Fruit fly (Drosophila melanogaster): ENCODE measurements around the gene Invadolysin.

Gene Invadolysin

DNA sequence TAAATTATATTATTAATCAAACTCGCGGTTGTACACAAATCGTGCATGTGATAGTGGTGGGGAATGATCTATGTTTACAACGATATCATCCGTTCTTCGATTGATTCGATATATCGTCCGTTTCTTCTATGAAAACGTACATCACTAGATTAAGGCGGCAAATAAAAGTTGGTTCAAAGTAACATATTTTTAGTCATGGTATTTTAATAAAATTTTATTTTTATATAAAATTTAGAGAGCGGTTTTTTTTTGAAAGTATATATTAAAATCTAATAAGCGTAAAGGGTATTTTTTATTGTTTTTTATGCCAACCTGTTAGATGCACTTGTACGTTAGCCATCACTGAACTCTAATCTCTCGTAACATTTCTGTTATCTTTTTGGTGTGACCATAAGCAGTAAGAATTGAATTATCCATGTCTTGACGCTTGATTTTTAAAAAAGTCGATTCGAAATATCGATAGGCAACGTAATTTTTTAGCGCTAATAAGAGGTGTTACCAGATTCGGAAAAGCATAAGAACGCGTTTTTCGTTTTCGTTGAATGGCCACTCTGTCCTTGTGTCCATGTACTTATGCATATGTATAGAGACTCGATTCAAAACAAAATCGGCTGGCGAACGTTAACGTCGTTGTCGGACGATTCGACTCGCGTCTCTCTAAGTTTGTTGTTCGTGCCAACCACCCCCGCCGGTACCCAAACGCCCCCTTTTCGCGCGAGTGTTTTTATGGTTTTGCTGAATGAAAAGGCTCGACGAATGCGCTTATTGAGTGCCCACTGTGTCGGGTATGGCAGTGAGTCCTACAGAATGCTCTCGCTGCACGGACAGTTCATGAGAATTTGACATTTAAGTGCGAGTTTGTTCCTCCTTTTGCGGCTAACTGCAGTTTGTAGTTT, at the start of gene Invadolysin, which contains the start of gene TAF1B:
Invadolysin (plus strand) TSS at position 566 of the 896 bp plus-strand sequence.
TAF1B (minus strand) TSS at position 82 of the 896 bp plus-strand sequence.
- no peak for TF ChIP-seq CG8478 (optimal IDR thresholded peaks at IDR 0.05)
- TF ChIP-seq psq (optimal IDR thresholded peaks at IDR 0.05), result no peak
- TF ChIP-seq Dll (optimal IDR thresholded peaks at IDR 0.05), result no peak
- TF ChIP-seq EcR (GFP tag; optimal IDR thresholded peaks at IDR 0.05), result no peak
- TF ChIP-seq pan (optimal IDR thresholded peaks at IDR 0.05), result no peak
- no peak for TF ChIP-seq usp (GFP tag; optimal IDR thresholded peaks at IDR 0.05)

- TF ChIP-seq EcR (GFP tag; optimal IDR thresholded peaks at IDR 0.05) (no peak), Dll (optimal IDR thresholded peaks at IDR 0.05) (no peak), pan (optimal IDR thresholded peaks at IDR 0.05) (no peak), usp (GFP tag; optimal IDR thresholded peaks at IDR 0.05) (no peak), CG8478 (optimal IDR thresholded peaks at IDR 0.05) (no peak), psq (optimal IDR thresholded peaks at IDR 0.05) (no peak)
These were observed 49.4 kb upstream of the Invadolysin start for dm6 chr3R:10095052-10095451.

- TF ChIP-seq Dll (optimal IDR thresholded peaks at IDR 0.05) (no peak), psq (optimal IDR thresholded peaks at IDR 0.05) (no peak), CG8478 (optimal IDR thresholded peaks at IDR 0.05) (no peak), usp (GFP tag; optimal IDR thresholded peaks at IDR 0.05) (no peak), pan (optimal IDR thresholded peaks at IDR 0.05) (no peak), EcR (GFP tag; optimal IDR thresholded peaks at IDR 0.05) (no peak)
These were observed 48.7 kb upstream of the Invadolysin start for dm6 chr3R:10095765-10096164.

DNA sequence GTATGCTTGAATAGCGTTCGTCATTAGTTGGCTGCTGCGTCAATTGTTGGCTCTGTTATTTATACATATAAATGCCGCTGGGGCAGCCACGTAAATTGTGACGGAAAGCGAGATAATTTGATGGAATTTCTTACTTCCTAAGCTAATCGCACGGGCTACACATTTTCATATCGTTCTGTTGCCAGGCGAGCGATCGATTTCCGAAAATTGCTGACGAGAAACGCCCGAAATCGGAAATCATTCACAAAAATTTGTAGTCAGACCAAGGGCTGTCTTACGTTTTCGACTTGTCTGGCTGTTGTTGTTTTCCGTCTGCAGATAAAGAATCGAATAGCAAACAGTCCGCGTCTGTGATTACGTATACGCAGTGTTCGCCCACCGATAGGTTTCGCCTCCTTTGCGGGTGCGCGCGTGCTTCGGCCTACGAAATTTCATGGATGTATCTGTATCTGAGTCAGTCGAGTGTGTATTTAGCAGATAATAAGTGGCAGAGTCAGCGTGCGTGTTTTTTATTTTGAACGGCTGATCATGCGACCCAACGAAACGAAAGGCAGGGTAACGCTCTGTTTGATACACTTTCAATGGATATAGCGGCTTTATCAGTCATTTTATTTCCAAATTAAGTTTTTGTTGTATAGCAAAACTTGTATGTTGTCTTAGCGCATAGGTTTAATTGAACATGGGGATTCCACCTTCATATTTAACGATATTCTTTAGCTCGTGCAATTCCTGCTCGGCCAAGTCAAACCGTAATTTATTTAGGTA, 46.8 kb upstream of the Invadolysin start:
- TF ChIP-seq usp (GFP tag; optimal IDR thresholded peaks at IDR 0.05) (no peak), CG8478 (optimal IDR thresholded peaks at IDR 0.05) (no peak), Dll (optimal IDR thresholded peaks at IDR 0.05) (no peak), EcR (GFP tag; optimal IDR thresholded peaks at IDR 0.05) (no peak), psq (optimal IDR thresholded peaks at IDR 0.05) (no peak), pan (optimal IDR thresholded peaks at IDR 0.05) (no peak)

dm6 chr3R:10098296-10098675, 46.2 kb upstream of the Invadolysin start:
- TF ChIP-seq psq (optimal IDR thresholded peaks at IDR 0.05) (no peak), EcR (GFP tag; optimal IDR thresholded peaks at IDR 0.05) (no peak), pan (optimal IDR thresholded peaks at IDR 0.05) (no peak), usp (GFP tag; optimal IDR thresholded peaks at IDR 0.05) (no peak), CG8478 (optimal IDR thresholded peaks at IDR 0.05) (no peak)

dm6 chr3R:10099401-10099848, 45.0 kb upstream of the Invadolysin start:
- TF ChIP-seq CG8478 (optimal IDR thresholded peaks at IDR 0.05) (no peak), Dll (optimal IDR thresholded peaks at IDR 0.05) (no peak), pan (optimal IDR thresholded peaks at IDR 0.05) (no peak), psq (optimal IDR thresholded peaks at IDR 0.05) (no peak), EcR (GFP tag; optimal IDR thresholded peaks at IDR 0.05) (no peak), usp (GFP tag; optimal IDR thresholded peaks at IDR 0.05) (no peak)

dm6 chr3R:10100498-10101196, 43.8 kb upstream of the Invadolysin start:
- no peak for TF ChIP-seq psq (optimal IDR thresholded peaks at IDR 0.05)
- no peak for TF ChIP-seq EcR (GFP tag; optimal IDR thresholded peaks at IDR 0.05)
- TF ChIP-seq pan (optimal IDR thresholded peaks at IDR 0.05), result no peak

- TF ChIP-seq CG8478 (optimal IDR thresholded peaks at IDR 0.05) (no peak), usp (GFP tag; optimal IDR thresholded peaks at IDR 0.05) (no peak), pan (optimal IDR thresholded peaks at IDR 0.05) (no peak)
These were observed 37.7 kb upstream of the Invadolysin start for dm6 chr3R:10106796-10107195.

DNA sequence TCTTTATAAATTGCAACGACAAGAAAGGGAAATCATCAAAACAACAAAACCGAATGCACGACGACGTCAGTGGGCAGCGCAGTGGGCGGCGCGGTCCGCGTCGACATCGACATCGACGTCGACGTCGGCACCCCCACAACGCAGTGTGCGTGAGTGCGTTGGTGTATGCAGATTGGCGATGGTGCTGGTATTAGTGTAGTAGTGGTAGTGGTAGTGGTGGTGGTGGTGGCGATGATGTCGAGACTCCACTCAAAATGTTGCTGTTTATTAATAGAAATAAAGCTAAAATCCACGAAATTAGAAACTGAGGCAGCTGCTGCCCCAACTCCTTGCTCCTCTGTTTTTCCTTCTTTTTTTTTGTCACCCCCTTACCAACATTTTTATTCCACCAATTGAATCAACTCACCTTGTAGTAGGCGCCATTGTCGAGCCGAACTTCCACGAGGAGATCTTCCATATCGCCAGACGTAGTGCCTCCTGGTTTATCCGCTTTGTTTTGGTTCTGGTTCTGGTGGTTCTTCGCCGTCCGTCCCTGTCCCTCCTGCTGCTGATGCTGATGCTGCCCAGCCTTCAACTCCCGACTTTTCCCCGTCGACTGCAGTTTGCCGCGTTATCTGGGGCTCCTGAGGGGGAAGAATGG, 36.1 kb upstream of the Invadolysin start:
- no peak for TF ChIP-seq pan (optimal IDR thresholded peaks at IDR 0.05)
- TF ChIP-seq usp (GFP tag; optimal IDR thresholded peaks at IDR 0.05), result no peak
- no peak for TF ChIP-seq psq (optimal IDR thresholded peaks at IDR 0.05)
- TF ChIP-seq CG8478 (optimal IDR thresholded peaks at IDR 0.05), result no peak
- TF ChIP-seq EcR (GFP tag; optimal IDR thresholded peaks at IDR 0.05), result no peak
- no peak for TF ChIP-seq Dll (optimal IDR thresholded peaks at IDR 0.05)

DNA sequence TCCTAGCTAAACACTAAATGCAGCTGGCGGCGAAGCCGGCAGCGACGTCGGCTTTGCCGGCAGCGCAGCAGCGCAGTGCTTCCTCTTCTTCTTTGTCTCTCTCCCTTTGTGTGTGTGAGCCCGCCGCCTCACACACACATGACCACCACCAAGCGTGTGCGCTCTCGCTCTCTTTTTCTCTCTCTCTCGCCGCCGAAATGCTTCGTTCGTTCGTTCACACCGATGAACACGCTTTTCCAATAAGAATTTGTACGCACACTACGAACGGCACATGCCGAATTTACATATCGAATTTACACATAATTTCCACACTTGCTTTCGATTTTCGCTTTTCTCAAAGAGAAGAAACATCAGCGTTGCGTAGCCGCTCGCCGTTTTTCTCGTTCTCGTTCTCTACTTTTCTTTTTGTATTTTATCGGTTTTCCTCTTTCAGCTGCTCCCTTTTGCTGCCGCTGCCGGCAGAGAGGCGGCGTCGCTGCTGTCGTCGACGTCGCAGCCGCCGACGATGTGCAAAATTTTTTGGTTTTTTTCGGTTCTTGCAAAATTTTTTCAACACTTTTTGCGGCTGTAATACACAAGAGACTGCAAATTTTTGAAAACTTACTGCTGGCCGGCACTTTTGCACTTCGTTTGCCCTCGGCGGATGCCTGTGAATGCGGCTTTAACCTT, 35.1 kb upstream of the Invadolysin start:
- TF ChIP-seq psq (optimal IDR thresholded peaks at IDR 0.05) (no peak), EcR (GFP tag; optimal IDR thresholded peaks at IDR 0.05) (peak in 1 of 2 experiments; percentile 51), Dll (optimal IDR thresholded peaks at IDR 0.05) (peak; percentile 95)

DNA sequence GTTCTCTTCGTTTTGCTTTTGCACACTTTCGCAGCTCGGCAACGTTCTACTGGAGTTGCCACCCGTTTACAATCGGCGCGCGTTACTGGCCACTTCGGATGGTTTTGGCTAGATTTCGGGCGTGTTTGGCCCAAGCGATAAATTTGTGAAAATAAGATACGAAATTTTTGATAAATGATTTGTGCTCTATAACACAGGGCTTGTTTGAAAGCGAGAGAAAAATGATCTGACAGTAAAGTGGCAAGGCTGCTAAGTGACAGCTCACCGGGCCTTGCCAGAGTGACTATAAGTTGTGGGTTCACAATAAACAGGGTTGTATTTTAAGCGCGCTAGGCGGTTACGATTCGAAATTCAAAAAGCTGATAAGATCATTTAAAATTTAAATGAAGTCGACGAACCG, 34.5 kb upstream of the Invadolysin start, which contains the start of gene Fmr1:
Fmr1 (minus strand) TSS at position 184 of the 400 bp plus-strand sequence.
- TF ChIP-seq psq (optimal IDR thresholded peaks at IDR 0.05) (no peak), usp (GFP tag; optimal IDR thresholded peaks at IDR 0.05) (no peak), EcR (GFP tag; optimal IDR thresholded peaks at IDR 0.05) (peak in 1 of 2 experiments; percentile 23), CG8478 (optimal IDR thresholded peaks at IDR 0.05) (no peak), Dll (optimal IDR thresholded peaks at IDR 0.05) (no peak), pan (optimal IDR thresholded peaks at IDR 0.05) (no peak)

Measured in whole organism.